Worm (Caenorhabditis elegans): ENCODE data around the gene atx-3.

The atx-3 gene

DNA sequence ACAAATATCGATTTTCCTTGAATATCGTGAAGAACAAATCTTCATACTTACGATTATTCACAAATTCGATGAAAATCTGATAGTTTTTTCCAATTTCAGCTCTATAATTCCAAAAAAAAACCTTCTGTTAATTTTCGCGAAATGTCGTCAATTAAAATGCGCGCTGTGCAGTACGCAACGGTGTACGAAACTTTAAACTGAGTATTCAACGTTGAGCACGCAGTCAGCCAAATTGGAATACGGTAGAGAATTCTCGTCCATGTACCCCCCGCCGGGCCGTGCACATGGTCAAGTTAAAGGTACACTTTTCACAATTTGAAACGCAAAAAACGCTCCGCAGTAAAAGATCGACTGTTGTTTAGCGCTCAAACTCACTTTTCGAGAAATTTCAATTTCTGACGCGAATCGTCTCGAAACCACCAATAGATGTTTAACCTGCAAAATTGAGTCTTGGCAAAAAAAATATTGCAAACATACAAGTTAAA, 13.0 kb upstream of the atx-3 start, which contains the start of gene F28F8.7:
Gene F28F8.7, minus strand, starts transcription at position 435 of the 485 bp plus-strand sequence.
- TF ChIP-seq lsy-2 (tag; optimal IDR thresholded peaks at IDR 0.05): peak; percentile 88

DNA sequence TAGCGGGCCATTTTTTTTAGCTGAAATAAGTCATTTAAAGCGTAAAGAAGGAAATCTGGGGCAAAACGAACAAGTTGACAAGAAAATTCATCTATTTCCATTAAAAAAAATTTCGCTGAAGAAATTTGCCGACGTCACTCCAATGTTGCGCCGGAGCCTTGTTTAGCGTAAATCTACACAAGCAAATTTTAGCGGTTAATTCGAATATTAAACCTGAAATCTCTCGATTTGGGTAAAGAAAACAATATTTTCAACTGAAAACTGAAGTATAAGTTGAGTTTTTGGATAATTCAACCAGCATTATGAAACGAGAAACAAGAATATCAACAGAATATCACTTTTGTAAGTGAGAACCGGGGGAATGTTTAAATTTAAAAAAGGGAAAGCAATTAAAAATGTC, 1.1 kb upstream of the atx-3 start, which contains the start of gene F28F8.9:
Gene F28F8.9, minus strand, starts transcription at position 288 of the 400 bp plus-strand sequence.
- TF ChIP-seq lin-13 (tag; optimal IDR thresholded peaks at IDR 0.05) (no peak), flh-1 (GFP tag; optimal IDR thresholded peaks at IDR 0.05) (no peak), mab-5 (tag; optimal IDR thresholded peaks at IDR 0.05) (no peak), ces-1 (GFP tag; optimal IDR thresholded peaks at IDR 0.05) (peak; percentile 43), unc-120 (tag; optimal IDR thresholded peaks at IDR 0.05; ENCODE audit: poor library complexity, severe bottlenecking) (peak; percentile 21), lin-32 (GFP tag; optimal IDR thresholded peaks at IDR 0.05) (no peak), pha-4 (tag; optimal IDR thresholded peaks at IDR 0.05) (peak; percentile 26), lsy-2 (tag; optimal IDR thresholded peaks at IDR 0.05) (peak; percentile 10), mep-1 (tag; optimal IDR thresholded peaks at IDR 0.05) (no peak), nhr-2 (tag; optimal IDR thresholded peaks at IDR 0.05) (no peak), sem-2 (GFP tag; optimal IDR thresholded peaks at IDR 0.05) (no peak)

- TF ChIP-seq pha-4 (tag; optimal IDR thresholded peaks at IDR 0.05) (no peak), bed-3 (GFP tag; optimal IDR thresholded peaks at IDR 0.05) (no peak), tbx-8 (GFP tag; optimal IDR thresholded peaks at IDR 0.05) (no peak), drap-1 (GFP tag; optimal IDR thresholded peaks at IDR 0.05) (no peak), zip-8 (tag; optimal IDR thresholded peaks at IDR 0.05) (no peak), ceh-43 (GFP tag; optimal IDR thresholded peaks at IDR 0.05) (no peak), unc-120 (tag; optimal IDR thresholded peaks at IDR 0.05; ENCODE audit: poor library complexity, severe bottlenecking) (no peak)
These were observed 1.9 kb downstream of the atx-3 start, which contains the start of gene mdt-28 for ce11 chrV:15575305-15575704. Gene mdt-28 (minus strand): TSS chrV:15575405.

DNA sequence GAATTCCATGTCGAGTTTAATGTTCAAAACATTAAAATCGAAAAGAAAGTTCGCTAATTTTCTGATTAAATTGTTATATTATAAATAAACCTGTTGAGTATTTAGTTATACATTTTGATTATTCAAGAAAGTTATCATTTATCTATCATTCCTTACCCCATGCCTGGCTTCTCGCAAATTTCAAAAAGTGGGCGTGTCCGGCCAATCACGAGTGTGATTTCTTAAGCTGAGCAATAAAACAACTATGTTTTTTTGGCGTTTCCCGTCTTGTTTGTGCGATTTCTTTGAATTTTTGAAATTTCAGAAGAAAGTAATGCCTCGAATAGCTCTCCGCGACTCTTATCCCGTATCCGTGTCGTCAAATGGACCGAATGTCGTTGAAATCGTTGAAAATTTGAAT, 4.6 kb downstream of the atx-3 start, which contains the start of gene fbxa-94:
Gene fbxa-94, plus strand, starts transcription at position 301 of the 400 bp plus-strand sequence.
- TF ChIP-seq sptf-1 (tag; optimal IDR thresholded peaks at IDR 0.05) (no peak), ham-2 (GFP tag; optimal IDR thresholded peaks at IDR 0.05) (no peak), zip-8 (tag; optimal IDR thresholded peaks at IDR 0.05) (no peak), unc-39 (tag; optimal IDR thresholded peaks at IDR 0.05) (no peak), elt-1 (tag; optimal IDR thresholded peaks at IDR 0.05; ENCODE audit: borderline replicate concordance, insufficient read depth) (no peak), mep-1 (tag; optimal IDR thresholded peaks at IDR 0.05) (no peak), nhr-12 (tag; optimal IDR thresholded peaks at IDR 0.05) (no peak), pha-4 (tag; optimal IDR thresholded peaks at IDR 0.05) (no peak), snpc-4 (tag; optimal IDR thresholded peaks at IDR 0.05) (no peak), ces-1 (GFP tag; optimal IDR thresholded peaks at IDR 0.05) (no peak), mab-5 (tag; optimal IDR thresholded peaks at IDR 0.05) (no peak), unc-120 (tag; optimal IDR thresholded peaks at IDR 0.05; ENCODE audit: poor library complexity, severe bottlenecking) (no peak), tbx-8 (GFP tag; optimal IDR thresholded peaks at IDR 0.05) (no peak), blmp-1 (tag; optimal IDR thresholded peaks at IDR 0.05) (no peak), bed-3 (GFP tag; optimal IDR thresholded peaks at IDR 0.05) (no peak), mls-2 (tag; optimal IDR thresholded peaks at IDR 0.05) (no peak), drap-1 (GFP tag; optimal IDR thresholded peaks at IDR 0.05) (no peak)

- TF ChIP-seq nhr-28 (tag; optimal IDR thresholded peaks at IDR 0.05) (no peak), pha-4 (tag; optimal IDR thresholded peaks at IDR 0.05) (no peak), mls-2 (tag; optimal IDR thresholded peaks at IDR 0.05) (no peak), ceh-43 (GFP tag; optimal IDR thresholded peaks at IDR 0.05) (no peak), cnd-1 (tag; optimal IDR thresholded peaks at IDR 0.05) (no peak), nhr-237 (tag; optimal IDR thresholded peaks at IDR 0.05) (no peak), hlh-1 (tag; optimal IDR thresholded peaks at IDR 0.05) (no peak), zip-8 (tag; optimal IDR thresholded peaks at IDR 0.05) (no peak)
These were observed 6.2 kb downstream of the atx-3 start, which contains the start of gene fbxa-95 for ce11 chrV:15571006-15571526. Gene fbxa-95 (plus strand): TSS chrV:15571476.

Measured in whole organism, mixed stage, embryonic.